ENCODE assay signal across 4 fruit fly cellular contexts in genomic region chr3R:4472694-4472975, dm6.
TF ChIP-seq lines count a peak whose summit lies in the region.

No protein-coding gene starts in this region.

- no peak for TF ChIP-seq CTCF in whole organism, embryonic (GFP tag; optimal IDR thresholded peaks at IDR 0.05; lab: Kevin White, UChicago)

TF ChIP-seq in whole organism, embryonic, 481 proteins besides CTCF, POLR2A, EP300 and RAD21 (continues in another document):
- peak; percentile 18 for TF ChIP-seq CG5180 (GFP tag; optimal IDR thresholded peaks at IDR 0.05; lab: Kevin White, UChicago)
- TF ChIP-seq vnd (GFP tag; IDR thresholded peaks at IDR 0.05; lab: Robert Waterston, UW; ENCODE audit: partially characterized antibody), result no peak
- TF ChIP-seq CG10366 (GFP tag; IDR thresholded peaks at IDR 0.05; lab: Robert Waterston, UW), result no peak
- no peak for TF ChIP-seq ftz-f1 (GFP tag; optimal IDR thresholded peaks at IDR 0.05; lab: Kevin White, UChicago)
- TF ChIP-seq Atf3 (GFP tag; optimal IDR thresholded peaks at IDR 0.05; lab: Kevin White, UChicago), result no peak
- no peak for TF ChIP-seq phol (tag; optimal IDR thresholded peaks at IDR 0.05; lab: Kevin White, UChicago)
- no peak for TF ChIP-seq CG10147 (GFP tag; optimal IDR thresholded peaks at IDR 0.05; lab: Kevin White, UChicago)
- TF ChIP-seq CG2129 (GFP tag; IDR thresholded peaks at IDR 0.05; lab: Robert Waterston, UW; ENCODE audit: partially characterized antibody), result no peak
- TF ChIP-seq H2.0 (GFP tag; IDR thresholded peaks at IDR 0.05; lab: Robert Waterston, UW), result no peak
- TF ChIP-seq D (optimal IDR thresholded peaks at IDR 0.05; lab: Kevin White, UChicago), result no peak
- no peak for TF ChIP-seq D (GFP tag; optimal IDR thresholded peaks at IDR 0.05; lab: Kevin White, UChicago)
- peak; percentile 22; the same call in 1 of the 2 replicates for TF ChIP-seq HLH3B (GFP tag; IDR thresholded peaks at IDR 0.05; lab: Robert Waterston, UW)
- TF ChIP-seq CG10979 (tag; optimal IDR thresholded peaks at IDR 0.05; lab: Kevin White, UChicago), result no peak
- no peak for TF ChIP-seq CG8478 (optimal IDR thresholded peaks at IDR 0.05; lab: Kevin White, UChicago)
- 0 out of 2 replicates have a peak, but pooled peaks have one; percentile 13 for TF ChIP-seq sna (GFP tag; IDR thresholded peaks at IDR 0.05; lab: Robert Waterston, UW; ENCODE audit: partially characterized antibody)
- no peak for TF ChIP-seq caup (GFP tag; optimal IDR thresholded peaks at IDR 0.05; lab: Kevin White, UChicago; ENCODE audit: severe bottlenecking)
- no peak for TF ChIP-seq CG4282 (GFP tag; optimal IDR thresholded peaks at IDR 0.05; lab: Kevin White, UChicago)
- no peak for TF ChIP-seq BtbVII (GFP tag; optimal IDR thresholded peaks at IDR 0.05; lab: Kevin White, UChicago)
- TF ChIP-seq CG10462 (GFP tag; optimal IDR thresholded peaks at IDR 0.05; lab: Kevin White, UChicago), result no peak
- no peak for TF ChIP-seq sr (GFP tag; IDR thresholded peaks at IDR 0.05; lab: Robert Waterston, UW)
- TF ChIP-seq h (optimal IDR thresholded peaks at IDR 0.05; lab: Kevin White, UChicago), result no peak
- TF ChIP-seq Ets65A (GFP tag; lab: Kevin White, UChicago), result peak; percentile 69
- TF ChIP-seq CG6654 (GFP tag; optimal IDR thresholded peaks at IDR 0.05; lab: Kevin White, UChicago), result no peak

TF ChIP-seq in whole organism, prepupa, 60 proteins besides CTCF, POLR2A, EP300 and RAD21:
- TF ChIP-seq CG6854 (GFP tag; optimal IDR thresholded peaks at IDR 0.05; lab: Kevin White, UChicago) (peak; percentile 79), dac (GFP tag; optimal IDR thresholded peaks at IDR 0.05; lab: Kevin White, UChicago) (no peak), CG32006 (GFP tag; optimal IDR thresholded peaks at IDR 0.05; lab: Kevin White, UChicago) (no peak), Blimp-1 (GFP tag; optimal IDR thresholded peaks at IDR 0.05; lab: Kevin White, UChicago) (peak; percentile 49), CG11294 (GFP tag; IDR thresholded peaks at IDR 0.05; lab: Robert Waterston, UW) (no peak), CG16779 (tag; optimal IDR thresholded peaks at IDR 0.05; lab: Kevin White, UChicago) (no peak), CG7368 (GFP tag; optimal IDR thresholded peaks at IDR 0.05; lab: Kevin White, UChicago) (no peak)
TF ChIP-seq in whole organism, prepupa: peak in this region for 2.

TF ChIP-seq in whole organism, pupa, 21 proteins besides CTCF, POLR2A, EP300 and RAD21:
- TF ChIP-seq fd96Ca (GFP tag; IDR thresholded peaks at IDR 0.05; lab: Robert Waterston, UW) (no peak), Pif1B (GFP tag; optimal IDR thresholded peaks at IDR 0.05; lab: Kevin White, UChicago) (no peak), gl (tag; optimal IDR thresholded peaks at IDR 0.05; lab: Kevin White, UChicago) (no peak), EcR (GFP tag; optimal IDR thresholded peaks at IDR 0.05; lab: Kevin White, UChicago) (no peak), CG4496 (GFP tag; IDR thresholded peaks at IDR 0.05; lab: Robert Waterston, UW) (peak; percentile 44; the same call in 1 of the 3 replicates), Snoo (tag; optimal IDR thresholded peaks at IDR 0.05; lab: Kevin White, UChicago) (no peak)

TF ChIP-seq in whole organism, wandering third instar larva, 38 proteins besides CTCF, POLR2A, EP300 and RAD21:
- TF ChIP-seq Hr78 (GFP tag; optimal IDR thresholded peaks at IDR 0.05; lab: Kevin White, UChicago) (no peak), Hr83 (GFP tag; optimal IDR thresholded peaks at IDR 0.05; lab: Kevin White, UChicago; ENCODE audit: poor library complexity, severe bottlenecking) (no peak), Rel (GFP tag; optimal IDR thresholded peaks at IDR 0.05; lab: Kevin White, UChicago) (no peak), Rel (tag; optimal IDR thresholded peaks at IDR 0.05; lab: Kevin White, UChicago) (peak; percentile 73), Myc (optimal IDR thresholded peaks at IDR 0.05; lab: Kevin White, UChicago) (no peak), ey (GFP tag; optimal IDR thresholded peaks at IDR 0.05; lab: Kevin White, UChicago) (no peak)

Comparison
In these comparisons a context has a peak if more than half of its experiments do, and no peak if none do; other contexts are left out.
1. Of the 7 proteins assayed by ChIP-seq in both whole organism, embryonic and whole organism, prepupa: peak only in whole organism, embryonic: none; only in whole organism, prepupa: Blimp-1 and CG6854; in both: none; in neither: 5.